Worm (Caenorhabditis elegans) whole organism, young adult: Measurements from ENCODE around the gene mltn-13.
A peak's percentile ranks its signal among the peaks of the same experiment; 100 is the strongest.

Experiments used
- B0035.1 ChIP-seq: sonication (generic microtip); optimal IDR thresholded peaks from 2 replicates; lab custom pipeline; 2016; ENCODE audit warnings: missing genetic modification characterization, mild to moderate bottlenecking, missing compliant biosample characterization, missing genotype, missing genetic modification reagents
- F23B12.7 ChIP-seq: sonication (generic microtip); optimal IDR thresholded peaks from 2 replicates; lab custom pipeline; 2017; ENCODE audit warnings: missing genetic modification characterization, mild to moderate bottlenecking, missing compliant biosample characterization, antibody characterized with exemption, moderate library complexity; ENCODE audit not compliant: insufficient read depth
- F33H1.4 ChIP-seq: fragments of 200-800 bp; sonication (Bioruptor generic); IDR thresholded peaks from 2 replicates; pipeline ENCODE4 v1.3.6; 2022; ENCODE audit warnings: missing genetic modification reagents, missing genetic modification characterization, missing compliant biosample characterization
- F37B4.10 ChIP-seq: fragments of 200-800 bp; sonication (Bioruptor generic); IDR thresholded peaks from 2 replicates; pipeline ENCODE4 v1.3.6; 2022; ENCODE audit warnings: missing genetic modification characterization, missing compliant biosample characterization
- F57C9.4 ChIP-seq: sonication (generic microtip); optimal IDR thresholded peaks from 2 replicates; lab custom pipeline; 2017; ENCODE audit warnings: mild to moderate bottlenecking, missing genetic modification characterization, missing compliant biosample characterization
- K11D2.4 ChIP-seq: fragments of 200-800 bp; sonication (Bioruptor generic); IDR thresholded peaks from 2 replicates; pipeline ENCODE4 v1.3.6; 2022; ENCODE audit warnings: missing genetic modification reagents, missing genetic modification characterization, missing compliant biosample characterization
- K12H6.12 ChIP-seq: fragments of 200-800 bp; sonication (Bioruptor generic); optimal IDR thresholded peaks from 2 replicates; lab custom pipeline; 2018; ENCODE audit warnings: mild to moderate bottlenecking, missing genetic modification characterization, missing compliant biosample characterization
- T07F8.4 ChIP-seq: sonication (generic microtip); optimal IDR thresholded peaks from 2 replicates; lab custom pipeline; 2016; ENCODE audit warnings: mild to moderate bottlenecking, missing genetic modification characterization, moderate library complexity, missing compliant biosample characterization
- Y53G8AR.9 ChIP-seq: fragments of 200-800 bp; sonication (Bioruptor generic); conservative IDR thresholded peaks from 2 replicates; pipeline ENCODE4 v1.3.6; 2022; ENCODE audit warnings: missing genetic modification reagents, missing genetic modification characterization, missing compliant biosample characterization
- Y56A3A.18 ChIP-seq: fragments of 200-800 bp; sonication (Bioruptor generic); IDR thresholded peaks from 2 replicates; pipeline ENCODE4 v1.3.6; 2022; ENCODE audit warnings: missing genetic modification reagents, missing genetic modification characterization, missing compliant biosample characterization
- Y95B8A.8 ChIP-seq: fragments of 200-800 bp; sonication (Bioruptor generic); IDR thresholded peaks from 2 replicates; pipeline ENCODE4 v1.3.6; 2022; ENCODE audit warnings: missing genetic modification reagents, missing genetic modification characterization, missing compliant biosample characterization
- akir-1 ChIP-seq: fragments of 200-800 bp; sonication (Bioruptor generic); optimal IDR thresholded peaks from 2 replicates; lab custom pipeline; 2018; ENCODE audit warnings: mild to moderate bottlenecking, missing genetic modification characterization, moderate library complexity, missing compliant biosample characterization
- aptf-2 ChIP-seq: fragments of 200-800 bp; sonication (Bioruptor generic); conservative IDR thresholded peaks from 2 replicates; pipeline ENCODE4 v1.3.6; 2022; ENCODE audit warnings: missing genetic modification reagents, missing genetic modification characterization, missing compliant biosample characterization
- attf-5 ChIP-seq: fragments of 200-800 bp; sonication (Bioruptor generic); optimal IDR thresholded peaks from 2 replicates; lab custom pipeline; 2018; ENCODE audit warnings: mild to moderate bottlenecking, missing genetic modification characterization, missing compliant biosample characterization
- attf-6 ChIP-seq: fragments of 200-800 bp; sonication (Bioruptor generic); IDR thresholded peaks from 2 replicates; pipeline ENCODE4 v1.3.6; 2022; ENCODE audit warnings: missing genetic modification reagents, missing genetic modification characterization, missing compliant biosample characterization
- bed-2 ChIP-seq: fragments of 200-800 bp; sonication (Bioruptor generic); IDR thresholded peaks from 2 replicates; pipeline ENCODE4 v1.3.6; 2022; ENCODE audit warnings: missing genetic modification reagents, missing genetic modification characterization, missing compliant biosample characterization
- ceh-27 ChIP-seq: fragments of 200-800 bp; sonication (Bioruptor generic); optimal IDR thresholded peaks from 2 replicates; lab custom pipeline; 2018; ENCODE audit warnings: mild to moderate bottlenecking, missing genetic modification characterization, moderate library complexity, missing compliant biosample characterization
- dox-1 ChIP-seq: fragments of 200-800 bp; sonication (Bioruptor generic); IDR thresholded peaks from 2 replicates; pipeline ENCODE4 v1.3.6; 2022; ENCODE audit warnings: missing genetic modification reagents, missing genetic modification characterization, missing compliant biosample characterization
- dpl-1 ChIP-seq: fragments of 150-350 bp; optimal IDR thresholded peaks from 2 replicates; lab custom pipeline; 2014; ENCODE audit warnings: missing biosample characterization, missing genetic modification reagents, missing genetic modification characterization
- efl-1 ChIP-seq: fragments of 150-350 bp; optimal IDR thresholded peaks from 2 replicates; lab custom pipeline; 2014; ENCODE audit warnings: missing biosample characterization, missing genetic modification reagents, missing genetic modification characterization
- egl-44 ChIP-seq: fragments of 200-800 bp; sonication (Bioruptor generic); IDR thresholded peaks from 2 replicates; pipeline ENCODE4 v1.3.6; 2022; ENCODE audit warnings: missing genetic modification reagents, missing genetic modification characterization, missing compliant biosample characterization
- ekl-4 ChIP-seq: fragments of 200-800 bp; sonication (Bioruptor generic); IDR thresholded peaks from 2 replicates; pipeline ENCODE4 v1.3.6; 2022; ENCODE audit warnings: missing genetic modification reagents, missing genetic modification characterization, missing compliant biosample characterization
- hlh-12 ChIP-seq: sonication (generic microtip); optimal IDR thresholded peaks from 2 replicates; lab custom pipeline; 2016; ENCODE audit warnings: missing genetic modification characterization, missing compliant biosample characterization
- hmg-1.2 ChIP-seq: fragments of 200-800 bp; sonication (Bioruptor generic); IDR thresholded peaks from 2 replicates; pipeline ENCODE4 v1.3.6; 2022; ENCODE audit warnings: missing genetic modification reagents, missing genetic modification characterization, missing compliant biosample characterization
- let-526 ChIP-seq: fragments of 200-800 bp; sonication (Bioruptor generic); IDR thresholded peaks from 2 replicates; pipeline ENCODE4 v1.3.6; 2022; ENCODE audit warnings: missing genetic modification reagents, missing genetic modification characterization, missing compliant biosample characterization
- lin-35 ChIP-seq, 3 experiments: fragments of 150-350 bp in 2 of 3; sonication (generic microtip) in 1 of 3; optimal IDR thresholded peaks; 2 replicates each; lab custom pipeline; 2014 to 2018; ENCODE audit warnings: missing biosample characterization in 3 of 3, missing genetic modification characterization in 3 of 3, missing genetic modification reagents in 3 of 3
- lin-40 ChIP-seq: sonication (generic microtip); optimal IDR thresholded peaks from 2 replicates; lab custom pipeline; 2016; ENCODE audit warnings: missing genetic modification characterization, mild to moderate bottlenecking, missing compliant biosample characterization, missing genotype, missing genetic modification reagents
- lin-54 ChIP-seq: fragments of 200-800 bp; sonication (Bioruptor generic); optimal IDR thresholded peaks from 2 replicates; lab custom pipeline; 2018; ENCODE audit warnings: mild to moderate bottlenecking, missing genetic modification characterization, missing compliant biosample characterization
- madf-10 ChIP-seq: sonication (generic microtip); optimal IDR thresholded peaks from 2 replicates; lab custom pipeline; 2016; ENCODE audit warnings: mild to moderate bottlenecking, missing genetic modification characterization, missing compliant biosample characterization
- mcd-1 ChIP-seq: fragments of 200-800 bp; sonication (Bioruptor generic); IDR thresholded peaks from 2 replicates; pipeline ENCODE4 v1.3.6; 2022; ENCODE audit warnings: missing genetic modification reagents, missing genetic modification characterization, missing compliant biosample characterization
- nhr-80 ChIP-seq: sonication (generic microtip); optimal IDR thresholded peaks from 2 replicates; lab custom pipeline; 2016; ENCODE audit warnings: missing genetic modification characterization, missing compliant biosample characterization
- rec-8 ChIP-seq, 2 experiments: sonication (generic microtip); optimal IDR thresholded peaks; 2 replicates each; lab custom pipeline; 2016; ENCODE audit warnings: mild to moderate bottlenecking in 2 of 2, missing genetic modification characterization in 2 of 2, missing genetic modification reagents in 2 of 2, missing genotype in 2 of 2, missing biosample characterization in 1 of 2, missing compliant biosample characterization in 1 of 2, moderate library complexity in 1 of 2
- tbp1 ChIP-seq: fragments of 200-800 bp; sonication (Bioruptor generic); optimal IDR thresholded peaks from 2 replicates; lab custom pipeline; 2018; ENCODE audit warnings: mild to moderate bottlenecking, missing genetic modification characterization, missing compliant biosample characterization
- tlf-1 ChIP-seq: fragments of 200-800 bp; sonication (Bioruptor generic); optimal IDR thresholded peaks from 2 replicates; lab custom pipeline; 2018; ENCODE audit warnings: mild to moderate bottlenecking, missing genetic modification characterization, missing compliant biosample characterization
- unc-62 ChIP-seq: fragments of 150-350 bp; optimal IDR thresholded peaks from 2 replicates; lab custom pipeline; 2014; ENCODE audit warnings: missing biosample characterization, missing genetic modification reagents, missing genetic modification characterization
- ztf-25 ChIP-seq: fragments of 200-800 bp; sonication (Bioruptor generic); IDR thresholded peaks from 2 replicates; pipeline ENCODE4 v1.3.6; 2022; ENCODE audit warnings: missing genetic modification reagents, missing genetic modification characterization, missing compliant biosample characterization
- ztf-26 ChIP-seq: sonication (generic microtip); optimal IDR thresholded peaks from 2 replicates; lab custom pipeline; 2017; ENCODE audit warnings: missing genetic modification characterization, missing compliant biosample characterization

mltn-13 gene

ce11 chrX:4462390-4462789 lies 14.2 kb upstream of the mltn-13 start, which contains the start of gene atg-16.1:
Gene atg-16.1, minus strand, starts transcription at chrX:4462465.
- TF ChIP-seq attf-5 (GFP tag; lab: Kevin White, UChicago) (peak; percentile 45), K12H6.12 (tag; lab: Kevin White, UChicago) (no peak), ztf-26 (tag; lab: Kevin White, UChicago) (no peak), ceh-27 (GFP tag; lab: Kevin White, UChicago) (no peak), tlf-1 (GFP tag; lab: Kevin White, UChicago) (no peak), mcd-1 (GFP tag; lab: Robert Waterston, UW) (peak; percentile 92), ztf-25 (GFP tag; lab: Robert Waterston, UW) (no peak), K11D2.4 (GFP tag; lab: Robert Waterston, UW) (0 out of 2 replicates have a peak, but pooled peaks have one; percentile 18), attf-6 (GFP tag; lab: Robert Waterston, UW) (no peak), lin-40 (tag; lab: Kevin White, UChicago) (peak; percentile 29), hlh-12 (tag; lab: Kevin White, UChicago) (no peak), T07F8.4 (tag; lab: Kevin White, UChicago) (no peak), F37B4.10 (no peak), lin-35 (GFP tag; optimal IDR thresholded peaks at IDR 0.05; lab: Kevin White, UChicago) (no peak), hmg-1.2 (GFP tag; lab: Robert Waterston, UW) (peak; percentile 29; the same call in 1 of the 2 replicates), let-526 (GFP tag; lab: Robert Waterston, UW) (no peak), madf-10 (no peak), dpl-1 (GFP tag; lab: Kevin White, UChicago) (no peak), unc-62 (GFP tag; lab: Kevin White, UChicago) (no peak), F23B12.7 (no peak), efl-1 (GFP tag; lab: Kevin White, UChicago) (no peak), F57C9.4 (tag; lab: Kevin White, UChicago) (no peak), egl-44 (no peak), Y95B8A.8 (GFP tag; lab: Robert Waterston, UW) (no peak), rec-8 (tag; optimal IDR thresholded peaks at IDR 0.05; lab: Kevin White, UChicago) (no peak), Y56A3A.18 (GFP tag; lab: Robert Waterston, UW) (no peak), Y53G8AR.9 (GFP tag; lab: Robert Waterston, UW) (no peak), nhr-80 (tag; lab: Kevin White, UChicago) (peak; percentile 39), akir-1 (GFP tag; lab: Kevin White, UChicago) (no peak), lin-54 (GFP tag; lab: Kevin White, UChicago) (no peak)

- TF ChIP-seq nhr-80 (tag; lab: Kevin White, UChicago) (peak; percentile 47), mcd-1 (GFP tag; lab: Robert Waterston, UW) (peak; percentile 67), attf-5 (GFP tag; lab: Kevin White, UChicago) (peak; percentile 52), dox-1 (peak; percentile 49; the same call in 1 of the 2 replicates), tbp1 (GFP tag; lab: Kevin White, UChicago) (peak; percentile 1), hmg-1.2 (GFP tag; lab: Robert Waterston, UW) (peak; percentile 65; the same call in 1 of the 2 replicates), ekl-4 (no peak), F33H1.4 (peak; percentile 53), B0035.1 (tag; lab: Kevin White, UChicago) (no peak), bed-2 (GFP tag; lab: Robert Waterston, UW) (no peak), Y95B8A.8 (GFP tag; lab: Robert Waterston, UW) (no peak), aptf-2 (GFP tag; lab: Robert Waterston, UW) (no peak)
These were observed 9.7 kb upstream of the mltn-13 start, which contains the start of gene aps-2 for ce11 chrX:4457853-4458322. Gene aps-2, plus strand, starts transcription at chrX:4458272.
